Worm (Caenorhabditis elegans) whole organism, late embryonic: ENCODE measurements around the gene clec-78.

Experiments used
- K09A11.1 ChIP-seq: sonication (generic microtip); optimal IDR thresholded peaks from 2 replicates; lab custom pipeline; 2017; ENCODE audit warnings: antibody characterized with exemption, mild to moderate bottlenecking, missing genetic modification characterization, missing compliant biosample characterization; ENCODE audit not compliant: insufficient read depth
- ama-1 ChIP-seq: fragments of 150-350 bp; optimal IDR thresholded peaks from 2 replicates; lab custom pipeline; 2014
- ceh-9 ChIP-seq: sonication (generic microtip); optimal IDR thresholded peaks from 2 replicates; lab custom pipeline; 2016; ENCODE audit warnings: mild to moderate bottlenecking, missing genetic modification characterization, inconsistent platforms, missing compliant biosample characterization
- che-1 ChIP-seq: sonication (generic microtip); optimal IDR thresholded peaks from 2 replicates; lab custom pipeline; 2016; ENCODE audit warnings: mild to moderate bottlenecking, missing genetic modification characterization, missing compliant biosample characterization
- eyg-1 ChIP-seq: sonication (generic microtip); optimal IDR thresholded peaks from 2 replicates; lab custom pipeline; 2016; ENCODE audit warnings: missing genotype, missing genetic modification characterization, missing compliant biosample characterization
- mec-3 ChIP-seq: sonication (generic microtip); optimal IDR thresholded peaks from 2 replicates; lab custom pipeline; 2016; ENCODE audit warnings: borderline replicate concordance, missing genetic modification characterization, missing compliant biosample characterization
- nfya-1 ChIP-seq: sonication (generic microtip); optimal IDR thresholded peaks from 2 replicates; lab custom pipeline; 2017; ENCODE audit warnings: missing genetic modification characterization, mild to moderate bottlenecking, missing compliant biosample characterization, antibody characterized with exemption, moderate library complexity
- nhr-11 ChIP-seq: fragments of 150-350 bp; optimal IDR thresholded peaks from 2 replicates; lab custom pipeline; 2014; ENCODE audit warnings: missing biosample characterization, missing genetic modification characterization
- npax-4 ChIP-seq: sonication (generic microtip); optimal IDR thresholded peaks from 2 replicates; lab custom pipeline; 2016; ENCODE audit warnings: missing genetic modification characterization, missing compliant biosample characterization
- pha-4 ChIP-seq: fragments of 150-350 bp; optimal IDR thresholded peaks from 2 replicates; lab custom pipeline; 2018; ENCODE audit warnings: missing biosample characterization, missing genetic modification reagents, missing genetic modification characterization
- pqm-1 ChIP-seq: sonication (generic microtip); optimal IDR thresholded peaks from 2 replicates; lab custom pipeline; 2016; ENCODE audit warnings: missing genetic modification characterization, missing compliant biosample characterization
- syd-9 ChIP-seq: sonication (generic microtip); optimal IDR thresholded peaks from 2 replicates; lab custom pipeline; 2016; ENCODE audit warnings: mild to moderate bottlenecking, missing genetic modification characterization, moderate library complexity, missing compliant biosample characterization
- tbx-2 ChIP-seq: sonication (generic microtip); optimal IDR thresholded peaks from 2 replicates; lab custom pipeline; 2016; ENCODE audit warnings: missing genetic modification characterization, missing compliant biosample characterization
- unc-42 ChIP-seq: sonication (generic microtip); optimal IDR thresholded peaks from 2 replicates; lab custom pipeline; 2016; ENCODE audit warnings: missing genotype, missing genetic modification characterization, missing compliant biosample characterization

- TF ChIP-seq pqm-1 (tag; lab: Kevin White, UChicago) (no peak), che-1 (tag; lab: Kevin White, UChicago) (no peak), K09A11.1 (tag; lab: Kevin White, UChicago) (no peak), ceh-9 (tag; lab: Kevin White, UChicago) (no peak), tbx-2 (tag; lab: Kevin White, UChicago) (no peak), npax-4 (tag; lab: Kevin White, UChicago) (no peak), nhr-11 (tag; lab: Kevin White, UChicago) (no peak), pha-4 (tag; lab: Kevin White, UChicago) (no peak), unc-42 (tag; lab: Kevin White, UChicago) (no peak), syd-9 (tag; lab: Kevin White, UChicago) (no peak), mec-3 (tag; lab: Kevin White, UChicago) (no peak), ama-1 (lab: Kevin White, UChicago) (no peak), nfya-1 (tag; lab: Kevin White, UChicago) (no peak), eyg-1 (tag; lab: Kevin White, UChicago) (no peak)
Measured at ce11 chrIV:4032350-4032749, 43.4 kb downstream of the clec-78 start.
